Worm (Caenorhabditis elegans) whole organism, L1 larva: ENCODE data around the gene fbl-1.

Experiments used
- C16A3.4 ChIP-seq: fragments of 150-350 bp; optimal IDR thresholded peaks from 2 replicates; lab custom pipeline; 2014; ENCODE audit warnings: missing biosample characterization, missing genetic modification characterization
- C34B4.2 ChIP-seq: sonication (generic microtip); optimal IDR thresholded peaks from 2 replicates; lab custom pipeline; 2017; ENCODE audit warnings: mild to moderate bottlenecking, missing genetic modification characterization, missing compliant biosample characterization
- F16B12.6 ChIP-seq: fragments of 150-350 bp; optimal IDR thresholded peaks from 2 replicates; lab custom pipeline; 2014; ENCODE audit warnings: missing biosample characterization, missing genetic modification characterization
- ama-1 ChIP-seq: fragments of 150-350 bp; optimal IDR thresholded peaks from 2 replicates; lab custom pipeline; 2014
- ceh-8 ChIP-seq: fragments of 200-800 bp; sonication (Bioruptor generic); optimal IDR thresholded peaks from 2 replicates; lab custom pipeline; 2018; ENCODE audit warnings: mild to moderate bottlenecking, missing genetic modification characterization, moderate library complexity, missing compliant biosample characterization
- ceh-88 ChIP-seq: fragments of 200-800 bp; sonication (Bioruptor generic); IDR thresholded peaks from 2 replicates; pipeline ENCODE4 v1.3.6; 2022; ENCODE audit warnings: missing genetic modification characterization, missing compliant biosample characterization
- ces-1 ChIP-seq: fragments of 150-350 bp; optimal IDR thresholded peaks from 2 replicates; lab custom pipeline; 2014; ENCODE audit warnings: missing biosample characterization, missing genetic modification reagents, missing genetic modification characterization
- dpl-1 ChIP-seq, 3 experiments: fragments of 150-350 bp in 2 of 3; sonication (generic microtip) in 1 of 3; optimal IDR thresholded peaks; 2 replicates each; lab custom pipeline; 2014 to 2017; ENCODE audit warnings: missing biosample characterization in 3 of 3, missing genetic modification characterization in 3 of 3, missing genetic modification reagents in 3 of 3
- dsc-1 ChIP-seq: sonication (generic microtip); optimal IDR thresholded peaks from 2 replicates; lab custom pipeline; 2016; ENCODE audit warnings: mild to moderate bottlenecking, missing genetic modification characterization, missing compliant biosample characterization
- efl-1 ChIP-seq, 4 experiments: fragments of 150-350 bp; optimal IDR thresholded peaks in 3 of 4; peaks in 1 of 4; 1 replicate in 1 of 4; 2 replicates in 3 of 4; lab custom pipeline; 2014; ENCODE audit warnings: missing biosample characterization in 2 of 4, missing genetic modification characterization in 2 of 4, missing genetic modification reagents in 2 of 4
- elt-3 ChIP-seq, 6 experiments: fragments of 150-350 bp in 1 of 6; sonication (generic microtip); optimal IDR thresholded peaks; 2 replicates each; lab custom pipeline; 2017 to 2018; ENCODE audit warnings: missing biosample characterization in 6 of 6, missing genetic modification characterization in 6 of 6, inconsistent platforms in 1 of 6
- ets-5 ChIP-seq: fragments of 200-800 bp; sonication (Bioruptor generic); IDR thresholded peaks from 2 replicates; pipeline ENCODE4 v1.3.6; 2022; ENCODE audit warnings: missing genetic modification characterization, missing compliant biosample characterization
- fkh-4 ChIP-seq: sonication (generic microtip); optimal IDR thresholded peaks from 2 replicates; lab custom pipeline; 2016; ENCODE audit warnings: missing compliant biosample characterization, missing genetic modification characterization, borderline replicate concordance
- fkh-8 ChIP-seq: sonication (generic microtip); optimal IDR thresholded peaks from 2 replicates; lab custom pipeline; 2016; ENCODE audit warnings: mild to moderate bottlenecking, missing genetic modification characterization, missing compliant biosample characterization
- grh-1 ChIP-seq: fragments of 200-800 bp; sonication (Bioruptor generic); IDR thresholded peaks from 2 replicates; pipeline ENCODE4 v1.3.6; 2022; ENCODE audit warnings: missing genetic modification reagents, missing genetic modification characterization, missing compliant biosample characterization
- hlh-17 ChIP-seq: fragments of 200-800 bp; sonication (Bioruptor generic); optimal IDR thresholded peaks from 2 replicates; lab custom pipeline; 2018; ENCODE audit warnings: missing genetic modification characterization, mild to moderate bottlenecking, missing compliant biosample characterization, moderate library complexity, borderline replicate concordance
- isw-1 ChIP-seq: fragments of 200-800 bp; sonication (Bioruptor generic); IDR thresholded peaks from 2 replicates; pipeline ENCODE4 v1.3.6; 2022; ENCODE audit warnings: missing genetic modification characterization, missing compliant biosample characterization
- jun-1 ChIP-seq: fragments of 150-350 bp; optimal IDR thresholded peaks from 2 replicates; lab custom pipeline; 2014; ENCODE audit warnings: missing biosample characterization, missing genetic modification reagents, missing genetic modification characterization
- lin-13 ChIP-seq: fragments of 150-350 bp; optimal IDR thresholded peaks from 2 replicates; lab custom pipeline; 2014; ENCODE audit warnings: missing biosample characterization, missing genetic modification reagents, missing genetic modification characterization
- lin-14 ChIP-seq: fragments of 200-800 bp; sonication (Bioruptor generic); optimal IDR thresholded peaks from 2 replicates; lab custom pipeline; 2018; ENCODE audit warnings: mild to moderate bottlenecking, missing genetic modification characterization, moderate library complexity, missing compliant biosample characterization
- lin-15B ChIP-seq: fragments of 150-350 bp; sonication (generic microtip); optimal IDR thresholded peaks from 3 replicates; lab custom pipeline; 2014; ENCODE audit warnings: missing biosample characterization, missing genetic modification characterization
- mdl-1 ChIP-seq, 2 experiments: fragments of 150-350 bp; optimal IDR thresholded peaks; 2 replicates each; lab custom pipeline; 2014 to 2017; ENCODE audit warnings: missing biosample characterization in 2 of 2, missing genetic modification characterization in 2 of 2, inconsistent platforms in 1 of 2
- mef-2 ChIP-seq: fragments of 150-350 bp; optimal IDR thresholded peaks from 2 replicates; lab custom pipeline; 2014; ENCODE audit warnings: missing biosample characterization, missing genetic modification characterization
- mep-1 ChIP-seq: fragments of 150-350 bp; optimal IDR thresholded peaks from 2 replicates; lab custom pipeline; 2014; ENCODE audit warnings: missing biosample characterization, missing genetic modification characterization
- nhr-12 ChIP-seq: sonication (generic microtip); optimal IDR thresholded peaks from 2 replicates; lab custom pipeline; 2017; ENCODE audit warnings: missing biosample characterization, missing genetic modification characterization
- nhr-237 ChIP-seq: fragments of 150-350 bp; optimal IDR thresholded peaks from 2 replicates; lab custom pipeline; 2014; ENCODE audit warnings: missing biosample characterization, missing genetic modification characterization
- nhr-28 ChIP-seq: fragments of 150-350 bp; optimal IDR thresholded peaks from 2 replicates; lab custom pipeline; 2014; ENCODE audit warnings: missing biosample characterization, missing genetic modification characterization
- nhr-47 ChIP-seq: sonication (generic microtip); optimal IDR thresholded peaks from 2 replicates; lab custom pipeline; 2016; ENCODE audit warnings: mild to moderate bottlenecking, missing genetic modification characterization, moderate library complexity, missing compliant biosample characterization
- nhr-76 ChIP-seq: sonication (generic microtip); optimal IDR thresholded peaks from 2 replicates; lab custom pipeline; 2017; ENCODE audit warnings: missing biosample characterization, missing genetic modification characterization
- nhr-84 ChIP-seq: sonication (generic microtip); optimal IDR thresholded peaks from 2 replicates; lab custom pipeline; 2017; ENCODE audit warnings: missing biosample characterization, missing genetic modification characterization
- pag-3 ChIP-seq: sonication (generic microtip); optimal IDR thresholded peaks from 2 replicates; lab custom pipeline; 2017; ENCODE audit warnings: missing genetic modification characterization, mild to moderate bottlenecking, missing compliant biosample characterization, antibody characterized with exemption, borderline replicate concordance; ENCODE audit not compliant: insufficient read depth
- snu-23 ChIP-seq: sonication (generic microtip); optimal IDR thresholded peaks from 2 replicates; lab custom pipeline; 2016; ENCODE audit warnings: missing genetic modification characterization, missing compliant biosample characterization
- sox-4 ChIP-seq: sonication (generic microtip); optimal IDR thresholded peaks from 2 replicates; lab custom pipeline; 2016; ENCODE audit warnings: missing genetic modification characterization, missing compliant biosample characterization
- sup-37 ChIP-seq: fragments of 200-800 bp; sonication (Bioruptor generic); optimal IDR thresholded peaks from 2 replicates; lab custom pipeline; 2018; ENCODE audit warnings: mild to moderate bottlenecking, missing genetic modification characterization, missing compliant biosample characterization
- tbx-2 ChIP-seq: sonication (generic microtip); optimal IDR thresholded peaks from 2 replicates; lab custom pipeline; 2016; ENCODE audit warnings: missing genetic modification characterization, missing compliant biosample characterization
- tlp-1 ChIP-seq: fragments of 150-350 bp; optimal IDR thresholded peaks from 2 replicates; lab custom pipeline; 2014; ENCODE audit warnings: missing biosample characterization, missing genetic modification characterization
- unc-62 ChIP-seq: fragments of 150-350 bp; optimal IDR thresholded peaks from 2 replicates; lab custom pipeline; 2014; ENCODE audit warnings: missing biosample characterization, missing genetic modification reagents, missing genetic modification characterization
- vab-15 ChIP-seq: sonication (generic microtip); optimal IDR thresholded peaks from 2 replicates; lab custom pipeline; 2017; ENCODE audit warnings: missing genotype, mild to moderate bottlenecking, missing genetic modification characterization, missing compliant biosample characterization
- zag-1 ChIP-seq: fragments of 150-350 bp; optimal IDR thresholded peaks from 2 replicates; lab custom pipeline; 2014; ENCODE audit warnings: missing biosample characterization, missing genetic modification characterization
- ztf-4 ChIP-seq: fragments of 150-350 bp; optimal IDR thresholded peaks from 2 replicates; lab custom pipeline; 2014; ENCODE audit warnings: missing biosample characterization, missing genetic modification characterization

fbl-1 gene

ce11 chrIV:9563529-9564376 lies 23.1 kb downstream of the fbl-1 start:
- no peak for TF ChIP-seq efl-1 (optimal IDR thresholded peaks at IDR 0.05; lab: Kevin White, UChicago)
- no peak for TF ChIP-seq efl-1 (GFP tag; optimal IDR thresholded peaks at IDR 0.05 in 1 of 2; lab: Kevin White, UChicago)
- no peak for TF ChIP-seq C16A3.4
- no peak for TF ChIP-seq dsc-1
- TF ChIP-seq nhr-237: no peak
- no peak for TF ChIP-seq jun-1
- no peak for TF ChIP-seq ztf-4 (tag; lab: Kevin White, UChicago)
- no peak for TF ChIP-seq nhr-84 (tag; lab: Kevin White, UChicago)
- no peak for TF ChIP-seq vab-15 (tag; lab: Kevin White, UChicago)
- TF ChIP-seq tlp-1: no peak
- no peak for TF ChIP-seq zag-1 (tag; lab: Kevin White, UChicago)
- TF ChIP-seq, all 84 proteins: peak for 0

- TF ChIP-seq F16B12.6 (no peak), sox-4 (tag; lab: Kevin White, UChicago) (no peak), nhr-47 (tag; lab: Kevin White, UChicago) (no peak), mdl-1 (tag; optimal IDR thresholded peaks at IDR 0.05; lab: Kevin White, UChicago) (no peak), nhr-76 (tag; lab: Kevin White, UChicago) (no peak), unc-62 (GFP tag; lab: Kevin White, UChicago) (no peak), nhr-12 (tag; lab: Kevin White, UChicago) (no peak), ceh-8 (GFP tag; lab: Kevin White, UChicago) (no peak), ama-1 (no peak), dpl-1 (GFP tag; optimal IDR thresholded peaks at IDR 0.05; lab: Kevin White, UChicago) (no peak), C34B4.2 (tag; lab: Kevin White, UChicago) (no peak), sup-37 (GFP tag; lab: Kevin White, UChicago) (no peak), grh-1 (GFP tag; lab: Robert Waterston, UW) (no peak), mef-2 (tag; lab: Kevin White, UChicago) (no peak), lin-13 (GFP tag; lab: Kevin White, UChicago) (no peak), pag-3 (tag; lab: Kevin White, UChicago) (no peak), lin-14 (GFP tag; lab: Kevin White, UChicago) (no peak), vab-15 (tag; lab: Kevin White, UChicago) (no peak), nhr-28 (tag; lab: Kevin White, UChicago) (no peak), isw-1 (GFP tag; lab: Robert Waterston, UW) (no peak)
Measured at ce11 chrIV:9566505-9566904, 25.9 kb downstream of the fbl-1 start, which contains the start of gene lron-14. lron-14 (minus strand) TSS chrIV:9566605.

- no peak for TF ChIP-seq elt-3 (tag; optimal IDR thresholded peaks at IDR 0.05; lab: Kevin White, UChicago)
- TF ChIP-seq, all 84 proteins: peak for 0
Measured at ce11 chrIV:9580021-9580420, 39.4 kb downstream of the fbl-1 start, which contains the start of gene npr-2. npr-2 (minus strand) TSS chrIV:9580121.

ce11 chrIV:9584352-9584751 lies 43.7 kb downstream of the fbl-1 start:
- no peak for TF ChIP-seq ama-1
- TF ChIP-seq snu-23 (GFP tag; lab: Kevin White, UChicago): no peak
- no peak for TF ChIP-seq nhr-12 (tag; lab: Kevin White, UChicago)
- TF ChIP-seq hlh-17 (GFP tag; lab: Kevin White, UChicago): no peak
- TF ChIP-seq tbx-2 (tag; lab: Kevin White, UChicago): no peak
- TF ChIP-seq mep-1: no peak
- no peak for TF ChIP-seq lin-15B (tag; lab: Kevin White, UChicago)
- TF ChIP-seq ets-5 (GFP tag; lab: Robert Waterston, UW): no peak
- TF ChIP-seq isw-1 (GFP tag; lab: Robert Waterston, UW): no peak
- no peak for TF ChIP-seq fkh-8 (tag; lab: Kevin White, UChicago)
- no peak for TF ChIP-seq ces-1 (GFP tag; lab: Kevin White, UChicago)
- no peak for TF ChIP-seq nhr-76 (tag; lab: Kevin White, UChicago)
- no peak for TF ChIP-seq fkh-4 (tag; lab: Kevin White, UChicago)
- no peak for TF ChIP-seq ceh-88 (GFP tag; lab: Robert Waterston, UW)
